Fruit fly (Drosophila melanogaster) S2 (cell line): ENCODE results near the gene Septin1.

Source experiments
- CG8478 ChIP-seq: fragments of >200 bp; optimal IDR thresholded peaks from 2 replicates; lab custom pipeline; 2018
- CTCF ChIP-seq, 2 experiments: fragments of >200 bp; optimal IDR thresholded peaks; 2 replicates each; lab custom pipeline; 2018

Gene Septin1

DNA sequence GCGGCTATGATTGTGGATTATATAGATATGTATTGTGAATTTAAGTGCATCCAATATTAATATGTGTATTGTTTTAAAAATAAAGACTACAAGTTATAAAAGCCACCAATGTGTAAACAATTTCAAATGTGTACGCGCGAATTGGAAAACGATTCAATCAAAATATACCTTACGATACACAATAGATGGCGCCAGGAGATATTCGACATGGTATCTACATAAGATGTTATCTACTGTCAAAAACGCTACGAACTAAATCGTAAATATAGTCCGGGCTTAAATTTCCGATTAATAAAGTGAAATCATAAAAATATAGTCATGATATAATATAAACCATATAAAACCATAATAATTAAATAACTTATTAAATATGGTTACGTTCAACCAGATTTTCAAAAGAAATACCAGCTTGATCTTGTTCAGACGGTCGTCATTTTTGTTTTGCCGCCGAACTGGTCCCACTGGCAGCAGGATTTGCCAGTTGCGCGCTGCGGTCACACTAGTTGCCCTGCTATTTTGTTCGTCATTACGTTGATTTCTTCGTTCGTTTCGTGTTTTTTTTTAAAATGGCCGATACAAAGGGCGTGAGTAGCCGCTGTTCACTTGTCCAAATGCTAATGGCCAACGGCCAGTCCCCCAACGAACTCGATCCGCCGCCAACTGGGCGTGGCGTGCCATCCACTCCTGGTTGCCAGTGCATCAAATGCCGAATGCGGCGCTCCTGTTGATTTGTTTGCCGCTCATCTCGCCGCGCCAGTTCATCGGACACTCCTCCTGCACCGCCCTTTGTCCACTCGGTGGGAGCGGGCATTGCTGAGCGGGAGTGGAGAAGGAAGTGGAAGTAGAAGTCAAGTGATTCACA, at the start of gene Septin1:
Septin1 (plus strand) TSS at position 477 of the 862 bp plus-strand sequence.
- TF ChIP-seq CTCF (optimal IDR thresholded peaks at IDR 0.05; lab: Kevin White, UChicago) = peak; percentile 52 to 86
- no peak for TF ChIP-seq CG8478

DNA sequence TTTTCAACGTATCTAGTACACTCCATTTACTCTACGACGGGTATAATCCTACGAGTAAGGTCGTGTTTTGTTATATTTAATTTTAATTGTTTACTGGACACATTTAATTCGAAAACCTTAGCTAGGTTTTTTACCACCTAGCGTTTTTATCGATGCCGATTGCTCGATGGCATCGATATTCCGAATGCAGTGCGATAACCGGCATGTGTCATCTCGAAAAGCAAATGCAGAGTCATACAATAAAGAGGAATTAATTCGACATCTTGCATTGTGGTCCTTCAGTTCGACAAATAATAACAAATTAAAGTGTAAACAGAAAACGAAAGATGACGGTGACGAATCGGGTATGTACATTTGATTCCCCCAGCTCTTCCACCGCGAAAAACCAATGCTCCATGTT, 42.2 kb upstream of the Septin1 start, which contains the start of gene Rpt6:
Rpt6 (plus strand) TSS at position 201 of the 400 bp plus-strand sequence.
- TF ChIP-seq CG8478 = no peak
- TF ChIP-seq CTCF (optimal IDR thresholded peaks at IDR 0.05; lab: Kevin White, UChicago) = peak in 1 of 2 experiments; percentile 15

DNA sequence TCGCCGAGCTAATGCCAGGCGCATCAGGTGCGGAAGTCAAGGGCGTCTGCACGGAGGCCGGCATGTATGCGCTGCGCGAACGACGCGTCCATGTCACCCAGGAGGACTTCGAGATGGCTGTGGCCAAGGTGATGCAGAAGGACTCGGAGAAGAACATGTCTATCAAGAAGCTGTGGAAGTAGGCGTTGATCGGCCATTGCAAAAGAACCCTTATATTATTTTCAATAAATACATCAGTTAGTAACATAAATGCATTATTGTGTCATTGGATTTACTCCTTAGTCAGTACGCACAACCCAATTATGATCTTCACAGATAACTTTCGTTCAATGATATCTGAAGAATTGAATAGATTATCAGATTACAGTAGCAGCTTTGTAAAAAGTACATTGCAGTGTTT, 40.7 kb upstream of the Septin1 start, which contains the start of gene CG1801:
CG1801 (minus strand) TSS at position 101 of the 400 bp plus-strand sequence.
- no peak for TF ChIP-seq CG8478
- TF ChIP-seq CTCF (optimal IDR thresholded peaks at IDR 0.05; lab: Kevin White, UChicago) = no peak

DNA sequence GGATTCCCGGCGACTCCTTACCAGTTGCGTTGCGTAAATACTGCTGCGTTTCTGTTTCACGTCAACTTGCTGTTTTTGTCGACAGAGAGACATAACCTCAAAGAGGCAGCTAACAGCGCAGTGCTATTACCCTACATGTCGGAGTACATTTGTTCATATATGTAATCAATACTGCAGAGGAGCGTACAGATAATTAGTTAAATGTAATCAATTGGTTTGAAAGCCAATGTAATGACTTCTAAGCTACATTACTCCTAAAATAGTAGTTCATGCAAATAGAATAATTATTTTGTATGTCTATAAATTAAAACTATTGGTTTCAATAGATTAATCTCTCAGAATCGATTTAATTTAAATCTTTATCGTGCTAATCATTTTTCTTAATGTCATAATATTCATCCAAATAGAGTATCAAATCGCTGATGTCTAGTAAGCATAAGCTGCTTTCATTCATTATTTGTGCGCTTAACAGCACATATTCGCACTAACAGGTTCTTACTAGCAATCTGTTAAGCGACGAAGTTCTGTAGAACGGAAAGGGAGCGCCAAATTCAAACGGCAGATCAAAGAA, 38.8 kb upstream of the Septin1 start, which contains the start of the genes SLIRP1 and anox:
SLIRP1 (minus strand) TSS at position 95 of the 571 bp plus-strand sequence.
anox (minus strand) TSS at position 95 of the 571 bp plus-strand sequence.
- TF ChIP-seq CG8478 = no peak
- no peak for TF ChIP-seq CTCF (optimal IDR thresholded peaks at IDR 0.05; lab: Kevin White, UChicago)

DNA sequence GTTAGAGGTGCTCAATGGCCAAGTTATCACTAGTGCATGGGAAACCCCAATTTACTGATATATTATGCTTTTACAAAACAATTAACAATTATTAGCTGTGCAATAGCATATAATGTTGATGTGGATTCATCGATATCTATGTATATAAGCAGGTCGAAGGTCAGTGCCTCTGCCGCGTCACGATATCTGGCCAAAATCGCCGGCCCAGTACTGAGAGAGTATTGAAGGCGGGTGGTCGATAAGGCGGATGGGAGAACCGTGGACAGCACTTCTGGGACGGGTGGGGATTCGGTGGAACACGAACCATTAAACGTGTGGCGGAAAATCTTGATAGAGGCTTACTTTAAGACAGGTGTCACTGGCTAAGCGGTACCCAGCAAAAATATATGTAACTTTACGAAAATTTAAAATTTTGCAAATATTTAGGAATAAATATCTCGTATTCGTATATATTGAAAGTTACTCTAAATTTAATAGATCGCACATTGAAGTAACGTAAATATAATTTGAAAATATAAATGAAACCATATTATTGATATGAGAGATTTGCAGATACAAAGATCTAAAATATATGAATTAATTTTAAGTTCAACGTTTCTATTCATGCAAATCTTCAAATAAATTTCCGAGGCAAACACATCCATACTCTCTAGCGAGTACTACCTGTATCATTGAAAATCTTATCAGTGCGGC, 35.7 kb upstream of the Septin1 start:
- TF ChIP-seq CG8478 = no peak
- TF ChIP-seq CTCF (optimal IDR thresholded peaks at IDR 0.05; lab: Kevin White, UChicago) = no peak

DNA sequence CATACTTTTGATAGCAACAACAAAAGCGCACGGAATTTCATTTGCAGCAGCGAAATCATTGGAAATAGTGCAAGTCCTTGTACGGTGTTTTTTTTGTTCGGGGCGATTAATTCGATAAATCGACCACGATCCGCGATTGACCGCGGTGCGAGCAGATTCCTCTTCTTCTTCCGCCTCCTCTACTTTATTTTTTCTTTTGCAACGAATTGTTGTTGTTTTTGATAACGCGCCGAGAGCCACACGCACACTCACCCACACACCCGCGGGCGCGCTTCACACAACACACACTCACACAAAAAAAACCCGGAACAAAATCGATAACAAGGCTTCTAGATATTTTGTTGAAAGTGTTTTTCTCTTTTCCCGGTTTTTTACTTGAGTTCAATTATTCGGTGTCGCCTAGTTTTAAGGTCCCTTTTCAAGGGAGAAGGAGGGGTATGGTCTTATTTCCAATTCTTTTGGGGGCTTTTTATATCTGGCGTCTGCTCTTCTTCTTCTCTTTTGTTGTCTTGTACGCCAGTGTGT, 34.9 kb upstream of the Septin1 start:
- TF ChIP-seq CG8478 (no peak), CTCF (optimal IDR thresholded peaks at IDR 0.05; lab: Kevin White, UChicago) (no peak)

DNA sequence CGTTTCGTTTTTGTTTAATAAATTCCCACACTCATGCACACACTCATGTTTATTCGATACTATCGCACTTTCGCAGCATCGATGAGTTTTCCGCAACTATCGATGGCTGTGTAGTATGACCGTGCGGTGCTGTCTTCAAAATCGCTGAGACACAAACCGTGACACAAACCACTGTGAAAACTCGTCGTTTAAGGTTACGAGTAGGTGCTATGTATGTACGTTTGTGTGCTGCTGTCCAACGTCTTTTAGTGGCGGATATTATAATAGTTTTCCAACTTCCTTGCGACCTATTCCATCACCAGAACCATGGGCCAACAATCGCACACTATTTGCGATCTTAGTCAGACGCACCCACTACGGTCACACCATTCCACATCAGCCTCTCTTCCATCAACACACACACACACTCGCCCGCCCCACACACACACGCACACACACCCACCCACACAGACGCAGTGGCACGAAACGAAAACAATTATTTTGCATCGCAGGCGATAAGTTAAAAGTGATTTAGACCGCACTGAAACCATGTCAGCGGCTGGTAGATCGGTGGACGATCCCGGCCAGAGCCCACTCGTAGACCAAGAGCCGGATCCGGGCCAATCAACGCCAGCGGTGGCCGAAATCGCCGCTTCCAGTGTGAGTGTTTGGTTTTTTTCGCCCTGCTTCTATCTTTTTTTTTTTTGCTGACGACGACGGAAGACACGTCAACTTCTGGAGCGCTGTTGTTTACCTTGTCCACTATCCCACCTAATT, 34.0 kb upstream of the Septin1 start, which contains the start of the genes Dd and CG1486:
Dd (minus strand) TSS at position 77 of the 756 bp plus-strand sequence.
CG1486 (plus strand) TSS at position 114 of the 756 bp plus-strand sequence.
- TF ChIP-seq CG8478 (no peak), CTCF (optimal IDR thresholded peaks at IDR 0.05; lab: Kevin White, UChicago) (peak in 1 of 2 experiments; percentile 23)

DNA sequence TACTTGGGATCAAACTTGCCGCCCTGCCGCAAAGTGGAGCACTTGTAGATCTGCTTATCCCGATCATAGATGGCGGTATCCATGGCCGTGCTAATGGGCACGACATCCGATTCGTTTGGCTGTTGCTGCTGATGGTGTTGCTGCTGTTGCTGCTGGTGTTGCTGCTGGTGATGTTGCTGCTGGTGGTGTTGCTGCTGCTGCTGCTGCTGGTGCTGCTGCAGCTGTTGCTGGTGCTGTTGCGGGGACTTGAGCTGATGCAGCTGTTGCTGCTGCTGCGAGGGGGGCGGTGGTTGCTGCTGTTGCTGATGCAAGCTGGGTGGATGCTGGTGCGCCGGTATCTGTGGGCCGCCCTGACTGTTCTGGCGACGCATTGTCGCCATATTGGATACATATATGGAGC, 25.0 kb upstream of the Septin1 start:
- TF ChIP-seq CG8478 (no peak), CTCF (optimal IDR thresholded peaks at IDR 0.05; lab: Kevin White, UChicago) (no peak)

DNA sequence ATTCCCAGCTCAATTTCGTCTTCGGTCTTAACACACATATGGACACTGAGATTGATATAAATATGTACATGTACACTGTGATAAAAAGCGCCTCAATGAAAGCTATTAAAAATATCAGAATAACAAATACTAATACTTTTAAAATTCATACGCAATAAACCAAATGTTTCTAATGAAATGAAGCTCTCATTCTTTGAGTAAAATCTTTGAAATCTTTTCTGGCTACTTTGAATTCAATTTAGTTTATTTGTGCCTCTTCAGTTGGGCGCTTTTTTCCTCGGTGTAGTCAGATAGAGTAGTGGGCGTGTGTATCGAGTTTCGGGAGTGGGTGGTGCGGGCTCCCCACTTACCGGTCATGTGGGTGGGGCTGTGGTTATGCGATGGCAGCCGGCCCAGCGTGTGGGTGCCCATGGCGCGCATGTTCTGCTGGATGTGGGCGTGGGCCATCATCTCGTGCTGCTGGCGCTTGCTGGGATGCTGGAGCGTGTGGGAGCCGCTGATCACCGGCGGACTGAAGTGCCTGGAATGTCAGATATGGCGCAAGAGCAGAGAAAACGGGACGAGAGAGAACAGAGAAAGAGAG, 23.5 kb upstream of the Septin1 start:
- TF ChIP-seq CG8478 = no peak
- TF ChIP-seq CTCF (optimal IDR thresholded peaks at IDR 0.05; lab: Kevin White, UChicago) = no peak

DNA sequence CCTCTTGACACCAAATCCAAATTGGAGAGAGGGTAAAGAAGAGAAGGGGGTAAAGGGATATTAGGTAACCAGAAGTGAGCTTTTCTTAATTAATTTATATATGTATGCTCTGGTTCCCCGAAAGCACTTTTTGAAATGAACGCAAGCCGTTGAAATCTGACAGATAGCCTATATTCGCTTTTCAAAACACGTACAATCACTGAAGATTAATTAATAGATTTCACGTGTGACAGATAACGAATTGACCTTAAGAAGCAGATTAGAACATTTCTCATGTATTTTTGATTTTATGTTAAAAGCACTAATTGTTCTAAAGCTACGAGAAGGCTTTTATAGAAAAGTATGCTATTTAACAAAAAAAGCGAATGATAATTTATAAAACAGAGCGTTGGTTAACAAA, 21.0 kb upstream of the Septin1 start:
- TF ChIP-seq CG8478 = no peak
- no peak for TF ChIP-seq CTCF (optimal IDR thresholded peaks at IDR 0.05; lab: Kevin White, UChicago)

DNA sequence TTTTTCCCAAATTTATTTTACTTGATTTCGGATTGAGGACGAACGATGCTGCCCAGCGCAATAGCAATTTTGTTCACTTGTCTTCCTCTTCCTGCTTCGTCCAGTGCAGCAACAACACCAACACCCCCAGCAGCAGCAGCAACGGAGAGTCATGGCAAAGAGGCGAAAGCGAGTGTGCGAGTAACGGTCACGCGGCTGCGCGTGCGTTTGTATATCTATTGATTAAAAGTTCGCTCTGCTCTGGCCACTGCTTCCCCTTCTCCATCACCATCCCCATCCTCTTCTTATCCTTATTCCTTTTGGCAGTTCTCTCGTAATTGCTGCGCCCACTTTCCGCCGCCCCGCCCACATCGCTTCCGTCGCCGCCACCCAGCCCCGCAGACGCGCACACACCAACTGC, 19.9 kb upstream of the Septin1 start:
- no peak for TF ChIP-seq CG8478
- TF ChIP-seq CTCF (optimal IDR thresholded peaks at IDR 0.05; lab: Kevin White, UChicago) = no peak

DNA sequence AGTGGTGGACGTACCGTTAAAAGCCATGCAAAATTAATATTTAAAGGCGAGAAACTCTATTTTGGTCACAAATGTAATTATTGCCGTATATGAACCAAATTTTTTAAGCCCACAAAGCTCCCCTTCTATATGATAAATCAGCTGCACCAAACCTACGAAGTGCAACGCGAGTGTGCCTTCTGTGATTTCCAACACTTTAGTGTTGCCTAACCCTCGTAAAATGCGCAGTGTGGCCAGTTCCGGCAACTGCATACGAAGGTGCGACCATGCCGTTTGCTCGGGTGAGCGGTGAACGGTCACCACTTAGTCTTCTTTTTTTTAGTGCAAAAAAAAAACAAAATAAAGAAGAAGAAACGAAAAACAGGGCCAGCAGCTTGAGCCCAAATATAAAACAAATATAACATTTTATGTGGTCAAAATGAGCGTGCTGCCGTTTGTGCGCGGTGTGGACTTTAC, 18.6 kb upstream of the Septin1 start, which contains the start of the genes tty and fliI:
tty (minus strand) TSS at position 201 of the 456 bp plus-strand sequence.
fliI (plus strand) TSS at position 266 of the 456 bp plus-strand sequence.
- TF ChIP-seq CG8478 = no peak
- TF ChIP-seq CTCF (optimal IDR thresholded peaks at IDR 0.05; lab: Kevin White, UChicago) = peak in 1 of 2 experiments; percentile 25

DNA sequence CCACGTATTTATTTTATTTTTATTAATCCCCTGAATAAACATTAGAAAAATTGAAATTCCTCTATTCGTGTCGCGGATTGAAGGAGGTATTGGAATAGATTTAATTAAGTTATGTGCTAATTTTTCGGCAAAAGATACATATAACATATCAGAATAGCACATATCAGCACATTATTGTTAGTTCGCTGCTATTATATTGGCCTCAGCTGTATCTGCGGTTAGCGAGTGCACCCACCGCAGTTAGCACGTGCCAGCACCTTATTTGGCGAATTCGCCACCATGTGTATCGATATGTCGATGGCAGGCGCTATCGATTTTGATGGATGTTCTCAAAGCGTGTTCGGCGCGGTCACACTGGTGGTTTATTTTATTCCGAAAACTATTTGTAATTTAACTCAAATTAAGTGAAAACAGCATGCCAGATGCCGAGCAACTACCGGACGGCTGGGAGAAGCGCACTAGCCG, 13.0 kb upstream of the Septin1 start, which contains the start of gene dod:
dod (plus strand) TSS at position 323 of the 465 bp plus-strand sequence.
- peak; percentile 46 to 61 for TF ChIP-seq CTCF (optimal IDR thresholded peaks at IDR 0.05; lab: Kevin White, UChicago)
- no peak for TF ChIP-seq CG8478
